Fruit fly (Drosophila melanogaster) whole organism, embryonic: Measurements from ENCODE around the gene CG12289.
A peak's percentile ranks its signal among the peaks of the same experiment; 100 is the strongest.

Source experiments
- ATbp ChIP-seq: fragments of 200-800 bp; sonication (Bioruptor generic); optimal IDR thresholded peaks from 2 replicates; lab custom pipeline; 2017; ENCODE audit warnings: missing biosample characterization, mild to moderate bottlenecking, missing genetic modification characterization, missing genetic modification reagents
- Asciz ChIP-seq: fragments of 200-800 bp; sonication (Bioruptor generic); optimal IDR thresholded peaks from 2 replicates; lab custom pipeline; 2017; ENCODE audit warnings: missing biosample characterization, mild to moderate bottlenecking, missing genetic modification characterization, missing genetic modification reagents
- Atf3 ChIP-seq: fragments of 200-800 bp; sonication (Bioruptor generic); optimal IDR thresholded peaks from 3 replicates; lab custom pipeline; 2016; ENCODE audit warnings: missing biosample characterization, missing genetic modification characterization
- BtbVII ChIP-seq: fragments of 200-800 bp; sonication (Bioruptor generic); optimal IDR thresholded peaks from 3 replicates; lab custom pipeline; 2017; ENCODE audit warnings: missing biosample characterization, mild to moderate bottlenecking, missing genetic modification characterization
- CG10431 ChIP-seq: fragments of 200-800 bp; sonication (Bioruptor generic); optimal IDR thresholded peaks from 3 replicates; lab custom pipeline; 2018; ENCODE audit warnings: missing biosample characterization, mild to moderate bottlenecking, missing genetic modification characterization
- CG1603 ChIP-seq: fragments of 200-800 bp; sonication (Bioruptor generic); optimal IDR thresholded peaks from 2 replicates; lab custom pipeline; 2019; ENCODE audit warnings: missing biosample characterization, mild to moderate bottlenecking, missing genetic modification characterization, moderate library complexity
- CG17328 ChIP-seq: fragments of 200-800 bp; sonication (Bioruptor generic); IDR thresholded peaks from 2 replicates; pipeline ENCODE4 v1.3.6; 2022; ENCODE audit warnings: missing biosample characterization, missing genetic modification characterization
- CG17359 ChIP-seq: fragments of 200-800 bp; sonication (Bioruptor generic); optimal IDR thresholded peaks from 3 replicates; lab custom pipeline; 2018; ENCODE audit warnings: missing biosample characterization, mild to moderate bottlenecking, missing genetic modification characterization, moderate library complexity
- CG17912 ChIP-seq: fragments of 200-800 bp; sonication (Bioruptor generic); optimal IDR thresholded peaks from 2 replicates; lab custom pipeline; 2018; ENCODE audit warnings: missing biosample characterization, mild to moderate bottlenecking, missing genetic modification characterization
- CG3163 ChIP-seq: fragments of 200-800 bp; sonication (Bioruptor generic); optimal IDR thresholded peaks from 3 replicates; lab custom pipeline; 2016; ENCODE audit warnings: missing biosample characterization, missing genetic modification characterization
- CG34224 ChIP-seq: fragments of 200-800 bp; sonication (Bioruptor generic); IDR thresholded peaks from 3 replicates; pipeline ENCODE4 v1.3.6; 2022; ENCODE audit warnings: missing biosample characterization, missing genetic modification characterization; ENCODE audit not compliant: partially characterized antibody
- CG7745 ChIP-seq: fragments of 200-800 bp; sonication (Bioruptor generic); optimal IDR thresholded peaks from 2 replicates; lab custom pipeline; 2018; ENCODE audit warnings: missing biosample characterization, mild to moderate bottlenecking, missing genetic modification characterization, moderate library complexity
- CG7786 ChIP-seq: fragments of 200-800 bp; sonication (Bioruptor generic); optimal IDR thresholded peaks from 2 replicates; lab custom pipeline; 2016; ENCODE audit warnings: missing biosample characterization, missing genetic modification characterization
- CG8359 ChIP-seq: fragments of 200-800 bp; sonication (Bioruptor generic); optimal IDR thresholded peaks from 2 replicates; lab custom pipeline; 2017; ENCODE audit warnings: missing biosample characterization, mild to moderate bottlenecking, missing genetic modification characterization, borderline replicate concordance
- CG9797 ChIP-seq: fragments of 200-800 bp; sonication (Bioruptor generic); optimal IDR thresholded peaks from 3 replicates; lab custom pipeline; 2018; ENCODE audit warnings: missing biosample characterization, mild to moderate bottlenecking, missing genetic modification characterization
- Dbx ChIP-seq: fragments of 200-800 bp; sonication (Bioruptor generic); IDR thresholded peaks from 3 replicates; pipeline ENCODE4 v1.3.6; 2022; ENCODE audit warnings: missing biosample characterization, missing genetic modification characterization
- Dfd ChIP-seq, 2 experiments: fragments of >200 bp; optimal IDR thresholded peaks; 2 replicates each; lab custom pipeline; 2017; ENCODE audit warnings: missing biosample characterization in 2 of 2, missing genetic modification characterization in 2 of 2
- Dll ChIP-seq: fragments of 200-800 bp; sonication (Bioruptor generic); IDR thresholded peaks from 4 replicates; pipeline ENCODE4 v1.3.6; 2022; ENCODE audit warnings: missing biosample characterization, missing genetic modification characterization; ENCODE audit not compliant: partially characterized antibody
- GATAe ChIP-seq: fragments of 200-800 bp; sonication (Bioruptor generic); conservative IDR thresholded peaks from 2 replicates; pipeline ENCODE4 v1.3.6; 2022; ENCODE audit warnings: missing biosample characterization, missing genetic modification characterization
- Med ChIP-seq: fragments of 200-800 bp; sonication (Bioruptor generic); peaks from one replicate; lab custom pipeline; 2016; ENCODE audit warnings: missing biosample characterization, missing genetic modification characterization, mild to moderate bottlenecking, inconsistent platforms, moderate library complexity
- Rx ChIP-seq: fragments of 200-800 bp; sonication (Bioruptor generic); IDR thresholded peaks from 2 replicates; pipeline ENCODE4 v1.3.6; 2022; ENCODE audit warnings: missing biosample characterization, missing genetic modification characterization
- Side ChIP-seq: fragments of 200-800 bp; sonication (Bioruptor generic); optimal IDR thresholded peaks from 2 replicates; lab custom pipeline; 2016; ENCODE audit warnings: missing biosample characterization, missing genetic modification characterization
- Spps ChIP-seq: fragments of 200-800 bp; sonication (Bioruptor generic); optimal IDR thresholded peaks from 2 replicates; lab custom pipeline; 2018; ENCODE audit warnings: missing biosample characterization, mild to moderate bottlenecking, missing genetic modification characterization
- Sry-β ChIP-seq: fragments of 200-800 bp; sonication (Bioruptor generic); optimal IDR thresholded peaks from 2 replicates; lab custom pipeline; 2018; ENCODE audit warnings: missing biosample characterization, mild to moderate bottlenecking, missing genetic modification characterization, moderate library complexity
- Trl ChIP-seq, 3 experiments: fragments of >200 bp in 2 of 3; fragments of 200-800 bp in 1 of 3; sonication (Bioruptor generic) in 1 of 3; optimal IDR thresholded peaks; 2 replicates in 1 of 3; 3 replicates in 2 of 3; lab custom pipeline; 2016 to 2017; ENCODE audit warnings: missing biosample characterization in 1 of 3, missing genetic modification characterization in 1 of 3
- abd-A ChIP-seq: fragments of 200-800 bp; sonication (Bioruptor generic); optimal IDR thresholded peaks from 3 replicates; lab custom pipeline; 2019; ENCODE audit warnings: missing biosample characterization, mild to moderate bottlenecking, missing genetic modification characterization, moderate library complexity
- al ChIP-seq: fragments of 200-800 bp; sonication (Bioruptor generic); IDR thresholded peaks from 2 replicates; pipeline ENCODE4 v1.3.6; 2022; ENCODE audit warnings: missing biosample characterization, missing genetic modification characterization
- crol ChIP-seq: fragments of 200-800 bp; sonication (Bioruptor generic); IDR thresholded peaks from 2 replicates; pipeline ENCODE4 v1.3.6; 2022; ENCODE audit warnings: missing biosample characterization, missing genetic modification characterization
- crp ChIP-seq, 2 experiments: fragments of 200-800 bp; sonication (Bioruptor generic); optimal IDR thresholded peaks; 2 replicates in 1 of 2; 3 replicates in 1 of 2; lab custom pipeline; 2017; ENCODE audit warnings: missing biosample characterization in 2 of 2, missing genetic modification characterization in 2 of 2, mild to moderate bottlenecking in 1 of 2, moderate library complexity in 1 of 2
- cwo ChIP-seq: fragments of 200-800 bp; sonication (Bioruptor generic); optimal IDR thresholded peaks from 3 replicates; lab custom pipeline; 2017; ENCODE audit warnings: missing biosample characterization, missing genetic modification characterization, mild to moderate bottlenecking, moderate library complexity, missing genetic modification reagents
- dm ChIP-seq: fragments of 200-800 bp; sonication (Bioruptor generic); optimal IDR thresholded peaks from 3 replicates; lab custom pipeline; 2016; ENCODE audit warnings: missing biosample characterization, missing genetic modification characterization
- fd96Cb ChIP-seq: fragments of 200-800 bp; sonication (Bioruptor generic); optimal IDR thresholded peaks from 2 replicates; lab custom pipeline; 2018; ENCODE audit warnings: missing biosample characterization, mild to moderate bottlenecking, missing genetic modification characterization, moderate library complexity
- gcm ChIP-seq: fragments of 200-800 bp; sonication (Bioruptor generic); optimal IDR thresholded peaks from 2 replicates; lab custom pipeline; 2019; ENCODE audit warnings: missing biosample characterization, mild to moderate bottlenecking, missing genetic modification characterization, moderate library complexity
- hbn ChIP-seq: fragments of 200-800 bp; sonication (Bioruptor generic); IDR thresholded peaks from 2 replicates; pipeline ENCODE4 v1.3.6; 2022; ENCODE audit warnings: missing biosample characterization, missing genetic modification characterization; ENCODE audit not compliant: partially characterized antibody
- kni ChIP-seq: fragments of 200-800 bp; sonication (Bioruptor generic); optimal IDR thresholded peaks from 3 replicates; lab custom pipeline; 2017; ENCODE audit warnings: mild to moderate bottlenecking, missing biosample characterization, missing genetic modification reagents, missing genetic modification characterization
- lola ChIP-seq, 3 experiments: fragments of >200 bp in 2 of 3; fragments of 200-800 bp in 1 of 3; sonication (Bioruptor generic) in 1 of 3; optimal IDR thresholded peaks; 2 replicates each; lab custom pipeline; 2017 to 2019; ENCODE audit warnings: missing biosample characterization in 3 of 3, missing genetic modification characterization in 3 of 3, mild to moderate bottlenecking in 1 of 3, moderate library complexity in 1 of 3
- mirr ChIP-seq: fragments of 200-800 bp; sonication (Bioruptor generic); optimal IDR thresholded peaks from 3 replicates; lab custom pipeline; 2018; ENCODE audit warnings: missing biosample characterization, mild to moderate bottlenecking, missing genetic modification characterization
- phol ChIP-seq: fragments of 200-800 bp; sonication (Bioruptor generic); optimal IDR thresholded peaks from 3 replicates; lab custom pipeline; 2018; ENCODE audit warnings: missing biosample characterization, mild to moderate bottlenecking, missing genetic modification characterization, moderate library complexity
- repo ChIP-seq: fragments of 200-800 bp; sonication (Bioruptor generic); optimal IDR thresholded peaks from 2 replicates; lab custom pipeline; 2016; ENCODE audit warnings: missing biosample characterization, missing genetic modification characterization
- rib ChIP-seq: fragments of 200-800 bp; sonication (Bioruptor generic); IDR thresholded peaks from 2 replicates; pipeline ENCODE4 v1.3.6; 2022; ENCODE audit warnings: missing biosample characterization, missing genetic modification characterization
- sc ChIP-seq, 3 experiments: fragments of >200 bp in 2 of 3; fragments of 200-800 bp in 1 of 3; sonication (Bioruptor generic) in 1 of 3; optimal IDR thresholded peaks; 2 replicates in 2 of 3; 3 replicates in 1 of 3; lab custom pipeline; 2017; ENCODE audit warnings: mild to moderate bottlenecking in 1 of 3, missing biosample characterization in 1 of 3, missing genetic modification characterization in 1 of 3, missing genetic modification reagents in 1 of 3
- sens ChIP-seq: fragments of 200-800 bp; sonication (Bioruptor generic); peaks from one replicate; lab custom pipeline; 2016; ENCODE audit warnings: missing biosample characterization, missing genetic modification characterization
- sob ChIP-seq: fragments of 200-800 bp; sonication (Bioruptor generic); IDR thresholded peaks from 2 replicates; pipeline ENCODE4 v1.3.6; 2022; ENCODE audit warnings: missing biosample characterization, missing genetic modification characterization
- twi ChIP-seq: fragments of 200-800 bp; optimal IDR thresholded peaks from 2 replicates; lab custom pipeline; 2019; ENCODE audit warnings: missing biosample characterization, mild to moderate bottlenecking, missing genetic modification characterization, moderate library complexity
- tx ChIP-seq: fragments of 200-800 bp; sonication (Bioruptor generic); optimal IDR thresholded peaks from 2 replicates; lab custom pipeline; 2016; ENCODE audit warnings: missing biosample characterization, missing genetic modification characterization
- z ChIP-seq: fragments of 200-800 bp; sonication (Bioruptor generic); IDR thresholded peaks from 3 replicates; pipeline ENCODE4 v1.3.6; 2022; ENCODE audit warnings: missing biosample characterization, missing genetic modification characterization
- zf30C ChIP-seq: fragments of 200-800 bp; sonication (Bioruptor generic); optimal IDR thresholded peaks from 3 replicates; lab custom pipeline; 2018; ENCODE audit warnings: missing biosample characterization, mild to moderate bottlenecking, missing genetic modification characterization
- zfh1 ChIP-seq: fragments of 200-800 bp; sonication (Bioruptor generic); IDR thresholded peaks from 3 replicates; pipeline ENCODE4 v1.3.6; 2022; ENCODE audit warnings: missing biosample characterization, missing genetic modification characterization

CG12289 gene

DNA sequence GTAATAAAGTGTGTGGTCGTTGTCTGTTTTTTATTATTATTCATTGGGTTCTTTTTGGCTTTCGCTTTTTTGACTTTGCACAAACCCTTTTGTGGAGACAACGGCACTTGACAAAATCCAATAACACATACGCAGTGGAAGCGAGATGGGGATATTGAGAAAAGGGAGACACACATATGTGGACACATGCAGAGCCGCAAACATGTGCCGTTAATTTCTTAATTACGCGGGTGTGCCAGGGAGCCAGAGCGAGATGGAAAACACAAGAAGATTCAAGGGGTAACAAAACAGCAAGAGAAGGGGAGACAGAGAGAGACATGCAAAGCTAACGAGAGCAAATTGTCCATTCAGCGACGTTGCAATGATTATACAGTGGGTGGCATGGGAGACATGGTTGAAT, 34.2 kb upstream of the CG12289 start (continued):
- TF ChIP-seq gcm = peak; percentile 45
- TF ChIP-seq tx (GFP tag; lab: Kevin White, UChicago) = peak; percentile 34
- peak; percentile 34 for TF ChIP-seq CG3163
- no peak for TF ChIP-seq CG34224
- TF ChIP-seq Dll (GFP tag; lab: Robert Waterston, UW) = 0 out of 4 replicates have a peak, but pooled peaks have one; percentile 18
- TF ChIP-seq crol (GFP tag; lab: Robert Waterston, UW) = peak; percentile 73; the same call in 1 of the 2 replicates
- TF ChIP-seq Side (GFP tag; lab: Kevin White, UChicago) = no peak
- no peak for TF ChIP-seq CG9797
- peak; percentile 3 for TF ChIP-seq cwo (GFP tag; lab: Kevin White, UChicago)
- 0 out of 3 replicates have a peak, but pooled peaks have one; percentile 30 for TF ChIP-seq Dbx (GFP tag; lab: Robert Waterston, UW)
- no peak for TF ChIP-seq zf30C (GFP tag; lab: Kevin White, UChicago)
- TF ChIP-seq CG17912 (GFP tag; lab: Kevin White, UChicago) = no peak
- TF ChIP-seq CG7745 (tag; lab: Kevin White, UChicago) = peak; percentile 93
- no peak for TF ChIP-seq GATAe (GFP tag; lab: Robert Waterston, UW)
- peak; percentile 96 for TF ChIP-seq twi
- TF ChIP-seq repo = peak; percentile 9
- no peak for TF ChIP-seq Atf3 (GFP tag; lab: Kevin White, UChicago)
- TF ChIP-seq Trl (optimal IDR thresholded peaks at IDR 0.05; lab: Kevin White, UChicago) = peak; percentile 4 to 19
- no peak for TF ChIP-seq Trl (GFP tag; optimal IDR thresholded peaks at IDR 0.05; lab: Kevin White, UChicago)
- 0 out of 2 replicates have a peak, but pooled peaks have one; percentile 15 for TF ChIP-seq al (GFP tag; lab: Robert Waterston, UW)
- 0 out of 2 replicates have a peak, but pooled peaks have one; percentile 27 for TF ChIP-seq rib (GFP tag; lab: Robert Waterston, UW)
- TF ChIP-seq crp (GFP tag; optimal IDR thresholded peaks at IDR 0.05; lab: Kevin White, UChicago) = no peak
- 0 out of 2 replicates have a peak, but pooled peaks have one; percentile 11 for TF ChIP-seq CG17328 (GFP tag; lab: Robert Waterston, UW)
- peak; percentile 21 for TF ChIP-seq CG7786 (GFP tag; lab: Kevin White, UChicago)
- TF ChIP-seq sob (GFP tag; lab: Robert Waterston, UW) = 0 out of 2 replicates have a peak, but pooled peaks have one; percentile 12
- TF ChIP-seq z (GFP tag; lab: Robert Waterston, UW) = 0 out of 3 replicates have a peak, but pooled peaks have one; percentile 49
- TF ChIP-seq phol = no peak
- no peak for TF ChIP-seq Dfd (GFP tag; optimal IDR thresholded peaks at IDR 0.05; lab: Kevin White, UChicago)
- peak; percentile 30 for TF ChIP-seq mirr (GFP tag; lab: Kevin White, UChicago)
- TF ChIP-seq dm (GFP tag; lab: Kevin White, UChicago) = peak; percentile 0
- peak; percentile 27 for TF ChIP-seq abd-A (tag; lab: Kevin White, UChicago)

DNA sequence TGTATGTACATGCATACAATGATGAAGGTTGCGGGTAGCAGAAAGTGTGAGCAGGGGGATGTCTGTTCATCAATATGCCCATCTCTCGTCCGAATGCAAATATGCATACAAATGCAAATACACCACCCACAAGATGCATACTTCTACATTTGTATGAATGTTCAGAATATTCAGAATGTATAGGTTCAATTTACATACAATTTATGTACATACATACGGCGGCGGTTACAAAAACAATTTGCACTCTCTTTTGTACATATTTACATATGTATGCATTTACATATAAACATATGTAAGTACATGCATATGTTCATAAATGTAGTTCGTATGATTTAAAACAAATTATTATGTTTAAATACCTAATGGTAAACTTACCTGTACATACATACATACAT, 33.6 kb upstream of the CG12289 start:
- no peak for TF ChIP-seq hbn (GFP tag; lab: Robert Waterston, UW)
- TF ChIP-seq kni (GFP tag; lab: Kevin White, UChicago) = peak; percentile 5
- TF ChIP-seq ATbp (GFP tag; lab: Kevin White, UChicago) = peak; percentile 51
- no peak for TF ChIP-seq Rx (GFP tag; lab: Robert Waterston, UW)
- peak; percentile 37 for TF ChIP-seq Spps (tag; lab: Kevin White, UChicago)
- no peak for TF ChIP-seq BtbVII (GFP tag; lab: Kevin White, UChicago)
- peak; percentile 13 for TF ChIP-seq fd96Cb (tag; lab: Kevin White, UChicago)
- peak; percentile 15 for TF ChIP-seq CG8359 (GFP tag; lab: Kevin White, UChicago)
- peak; percentile 31 for TF ChIP-seq Sry-β (GFP tag; lab: Kevin White, UChicago)
- peak; percentile 58 for TF ChIP-seq CG1603
- TF ChIP-seq sens = peak; percentile 81
- peak; percentile 4 for TF ChIP-seq CG10431 (GFP tag; lab: Kevin White, UChicago)
- TF ChIP-seq lola (GFP tag; optimal IDR thresholded peaks at IDR 0.05; lab: Kevin White, UChicago) = peak in 1 of 3 experiments; percentile 18
- no peak for TF ChIP-seq crp (GFP tag; optimal IDR thresholded peaks at IDR 0.05; lab: Kevin White, UChicago)
- TF ChIP-seq zfh1 = peak; percentile 47; the same call in 1 of the 3 replicates
- TF ChIP-seq sc (optimal IDR thresholded peaks at IDR 0.05; lab: Kevin White, UChicago) = no peak
- TF ChIP-seq sc (GFP tag; optimal IDR thresholded peaks at IDR 0.05; lab: Kevin White, UChicago) = peak; percentile 44
- TF ChIP-seq CG17359 = peak; percentile 25
- peak; percentile 75 for TF ChIP-seq Med (GFP tag; lab: Kevin White, UChicago)
- peak; percentile 51 for TF ChIP-seq Asciz (GFP tag; lab: Kevin White, UChicago)
